Fruit fly (Drosophila melanogaster) whole organism, embryonic: ENCODE results near the gene Pop4.

ENCODE experiments used
- Blimp-1 ChIP-seq: fragments of 200-800 bp; sonication (Bioruptor generic); optimal IDR thresholded peaks from 3 replicates; lab custom pipeline; 2018; ENCODE audit warnings: missing biosample characterization, missing genetic modification characterization, mild to moderate bottlenecking, moderate library complexity, missing genetic modification reagents
- Bteb2 ChIP-seq: fragments of 200-800 bp; sonication (Bioruptor generic); optimal IDR thresholded peaks from 2 replicates; lab custom pipeline; 2016; ENCODE audit warnings: missing biosample characterization, missing genetic modification characterization
- CG10274 ChIP-seq: fragments of 200-800 bp; sonication (Bioruptor generic); optimal IDR thresholded peaks from 3 replicates; lab custom pipeline; 2017; ENCODE audit warnings: missing biosample characterization, mild to moderate bottlenecking, missing genetic modification characterization
- CG10321 ChIP-seq: fragments of 200-800 bp; sonication (Bioruptor generic); IDR thresholded peaks from 2 replicates; pipeline ENCODE4 v1.3.6; 2022; ENCODE audit warnings: missing biosample characterization, missing genetic modification characterization
- CG11504 ChIP-seq: fragments of 200-800 bp; sonication (Bioruptor generic); optimal IDR thresholded peaks from 3 replicates; lab custom pipeline; 2019; ENCODE audit warnings: missing biosample characterization, mild to moderate bottlenecking, missing genetic modification characterization, moderate library complexity
- CG12744 ChIP-seq: fragments of 200-800 bp; sonication (Bioruptor generic); optimal IDR thresholded peaks from 2 replicates; lab custom pipeline; 2016; ENCODE audit warnings: missing biosample characterization, missing genetic modification characterization
- CG1529 ChIP-seq: fragments of 200-800 bp; sonication (Bioruptor generic); optimal IDR thresholded peaks from 3 replicates; lab custom pipeline; 2018; ENCODE audit warnings: missing biosample characterization, missing genetic modification characterization
- CG17829 ChIP-seq: fragments of 200-800 bp; optimal IDR thresholded peaks from 2 replicates; lab custom pipeline; 2019; ENCODE audit warnings: missing biosample characterization, mild to moderate bottlenecking, missing genetic modification characterization, moderate library complexity
- CG2129 ChIP-seq: fragments of 200-800 bp; sonication (Bioruptor generic); IDR thresholded peaks from 2 replicates; pipeline ENCODE4 v1.3.6; 2022; ENCODE audit warnings: missing biosample characterization, missing genetic modification characterization; ENCODE audit not compliant: partially characterized antibody
- CG2199 ChIP-seq: fragments of 200-800 bp; sonication (Bioruptor generic); IDR thresholded peaks from 3 replicates; pipeline ENCODE4 v1.3.6; 2022; ENCODE audit warnings: missing biosample characterization, missing genetic modification characterization
- CG2678 ChIP-seq: fragments of 200-800 bp; sonication (Bioruptor generic); optimal IDR thresholded peaks from 3 replicates; lab custom pipeline; 2019; ENCODE audit warnings: missing biosample characterization, mild to moderate bottlenecking, missing genetic modification characterization, moderate library complexity
- CG32532 ChIP-seq: fragments of 200-800 bp; sonication (Bioruptor generic); IDR thresholded peaks from 2 replicates; pipeline ENCODE4 v1.3.6; 2022; ENCODE audit warnings: missing biosample characterization, missing genetic modification characterization
- CG6791 ChIP-seq: fragments of 200-800 bp; sonication (Bioruptor generic); IDR thresholded peaks from 3 replicates; pipeline ENCODE4 v1.3.6; 2022; ENCODE audit warnings: missing biosample characterization, missing genetic modification characterization; ENCODE audit not compliant: partially characterized antibody
- CG7357 ChIP-seq: fragments of 200-800 bp; sonication (Bioruptor generic); IDR thresholded peaks from 3 replicates; pipeline ENCODE4 v1.3.6; 2022; ENCODE audit warnings: missing biosample characterization, missing genetic modification characterization
- CG7745 ChIP-seq: fragments of 200-800 bp; sonication (Bioruptor generic); optimal IDR thresholded peaks from 2 replicates; lab custom pipeline; 2018; ENCODE audit warnings: missing biosample characterization, mild to moderate bottlenecking, missing genetic modification characterization, moderate library complexity
- CG8290 ChIP-seq, 3 experiments: fragments of 200-800 bp; sonication (Bioruptor generic); optimal IDR thresholded peaks; 2 replicates each; lab custom pipeline; 2016 to 2019; ENCODE audit warnings: missing biosample characterization in 3 of 3, missing genetic modification characterization in 3 of 3, mild to moderate bottlenecking in 2 of 3, moderate library complexity in 1 of 3
- CG9727 ChIP-seq: fragments of 200-800 bp; sonication (Bioruptor generic); optimal IDR thresholded peaks from 3 replicates; lab custom pipeline; 2017; ENCODE audit warnings: missing biosample characterization, mild to moderate bottlenecking, missing genetic modification characterization
- Ets65A ChIP-seq: fragments of 200-800 bp; sonication (Bioruptor generic); peaks from one replicate; lab custom pipeline; 2016; ENCODE audit warnings: missing biosample characterization, missing genetic modification characterization
- H15 ChIP-seq: fragments of 200-800 bp; sonication (Bioruptor generic); IDR thresholded peaks from 3 replicates; pipeline ENCODE4 v1.3.6; 2022; ENCODE audit warnings: missing biosample characterization, missing genetic modification characterization
- NFAT ChIP-seq: fragments of 200-800 bp; sonication (Bioruptor generic); IDR thresholded peaks from 2 replicates; pipeline ENCODE4 v1.3.6; 2022; ENCODE audit warnings: missing biosample characterization, missing genetic modification characterization
- Oli ChIP-seq: fragments of 200-800 bp; sonication (Bioruptor generic); optimal IDR thresholded peaks from 2 replicates; lab custom pipeline; 2018; ENCODE audit warnings: missing biosample characterization, mild to moderate bottlenecking, missing genetic modification characterization, moderate library complexity
- Optix ChIP-seq: fragments of 200-800 bp; sonication (Bioruptor generic); IDR thresholded peaks from 3 replicates; pipeline ENCODE4 v1.3.6; 2022; ENCODE audit warnings: missing biosample characterization, missing genetic modification characterization
- Pdp1 ChIP-seq, 2 experiments: fragments of 200-800 bp; sonication (Bioruptor generic); optimal IDR thresholded peaks; 3 replicates each; lab custom pipeline; 2016; ENCODE audit warnings: missing biosample characterization in 2 of 2, missing genetic modification characterization in 2 of 2, mild to moderate bottlenecking in 1 of 2, moderate library complexity in 1 of 2
- Sry-δ ChIP-seq: fragments of 200-800 bp; sonication (Bioruptor generic); optimal IDR thresholded peaks from 2 replicates; lab custom pipeline; 2016; ENCODE audit warnings: missing biosample characterization, missing genetic modification characterization
- Ssrp ChIP-seq: fragments of 200-800 bp; sonication (Bioruptor generic); optimal IDR thresholded peaks from 2 replicates; lab custom pipeline; 2018; ENCODE audit warnings: missing biosample characterization, mild to moderate bottlenecking, missing genetic modification characterization, moderate library complexity
- Stat92E ChIP-seq, 3 experiments: fragments of >200 bp in 2 of 3; fragments of 200-800 bp in 1 of 3; sonication (Bioruptor generic) in 1 of 3; optimal IDR thresholded peaks; 2 replicates each; lab custom pipeline; 2017 to 2019; ENCODE audit warnings: missing biosample characterization in 3 of 3, missing genetic modification characterization in 3 of 3, mild to moderate bottlenecking in 1 of 3, moderate library complexity in 1 of 3
- corto ChIP-seq: fragments of 200-800 bp; sonication (Bioruptor generic); optimal IDR thresholded peaks from 2 replicates; lab custom pipeline; 2016; ENCODE audit warnings: missing biosample characterization, mild to moderate bottlenecking, missing genetic modification characterization, moderate library complexity
- dpn ChIP-seq, 2 experiments: fragments of 200-800 bp; sonication (Bioruptor generic); optimal IDR thresholded peaks; 3 replicates each; lab custom pipeline; 2016; ENCODE audit warnings: missing biosample characterization in 2 of 2, missing genetic modification characterization in 2 of 2
- dysf ChIP-seq: fragments of 200-800 bp; sonication (Bioruptor generic); IDR thresholded peaks from 3 replicates; pipeline ENCODE4 v1.3.6; 2022; ENCODE audit warnings: missing biosample characterization, missing genetic modification characterization
- ind ChIP-seq: fragments of 200-800 bp; sonication (Bioruptor generic); optimal IDR thresholded peaks from 3 replicates; lab custom pipeline; 2016; ENCODE audit warnings: missing biosample characterization, missing genetic modification characterization
- jing ChIP-seq: fragments of 200-800 bp; sonication (Bioruptor generic); optimal IDR thresholded peaks from 2 replicates; lab custom pipeline; 2018; ENCODE audit warnings: missing biosample characterization, mild to moderate bottlenecking, missing genetic modification characterization
- lilli ChIP-seq: fragments of 200-800 bp; sonication (Bioruptor generic); optimal IDR thresholded peaks from 3 replicates; lab custom pipeline; 2016; ENCODE audit warnings: missing biosample characterization, missing genetic modification characterization
- lmd ChIP-seq: fragments of 200-800 bp; sonication (Bioruptor generic); IDR thresholded peaks from 2 replicates; pipeline ENCODE4 v1.3.6; 2022; ENCODE audit warnings: missing biosample characterization, missing genetic modification characterization
- luna ChIP-seq: fragments of 200-800 bp; sonication (Bioruptor generic); optimal IDR thresholded peaks from 2 replicates; lab custom pipeline; 2016; ENCODE audit warnings: missing biosample characterization, missing genetic modification characterization
- nmo ChIP-seq: fragments of 200-800 bp; sonication (Bioruptor generic); optimal IDR thresholded peaks from 2 replicates; lab custom pipeline; 2018; ENCODE audit warnings: missing biosample characterization, mild to moderate bottlenecking, missing genetic modification characterization, moderate library complexity
- pfk ChIP-seq: fragments of 200-800 bp; sonication (Bioruptor generic); optimal IDR thresholded peaks from 2 replicates; lab custom pipeline; 2018; ENCODE audit warnings: missing biosample characterization, mild to moderate bottlenecking, missing genetic modification characterization, moderate library complexity
- scrt ChIP-seq: fragments of 200-800 bp; sonication (Bioruptor generic); optimal IDR thresholded peaks from 2 replicates; lab custom pipeline; 2018; ENCODE audit warnings: missing biosample characterization, mild to moderate bottlenecking, missing genetic modification characterization, moderate library complexity
- sd ChIP-seq: fragments of 200-800 bp; sonication (Bioruptor generic); optimal IDR thresholded peaks from 3 replicates; lab custom pipeline; 2018; ENCODE audit warnings: missing biosample characterization, mild to moderate bottlenecking, missing genetic modification characterization, moderate library complexity
- tin ChIP-seq: fragments of 200-800 bp; sonication (Bioruptor generic); optimal IDR thresholded peaks from 3 replicates; lab custom pipeline; 2016; ENCODE audit warnings: missing biosample characterization, missing genetic modification characterization
- ttk ChIP-seq: fragments of 200-800 bp; sonication (Bioruptor generic); IDR thresholded peaks from 2 replicates; pipeline ENCODE4 v2.1.2; 2022; ENCODE audit warnings: missing biosample characterization, missing genetic modification characterization
- vfl ChIP-seq: fragments of 200-800 bp; sonication (Bioruptor generic); optimal IDR thresholded peaks from 2 replicates; lab custom pipeline; 2016; ENCODE audit warnings: missing biosample characterization, missing genetic modification characterization
- zfh1 ChIP-seq: fragments of 200-800 bp; sonication (Bioruptor generic); IDR thresholded peaks from 3 replicates; pipeline ENCODE4 v1.3.6; 2022; ENCODE audit warnings: missing biosample characterization, missing genetic modification characterization

Pop4 gene

DNA sequence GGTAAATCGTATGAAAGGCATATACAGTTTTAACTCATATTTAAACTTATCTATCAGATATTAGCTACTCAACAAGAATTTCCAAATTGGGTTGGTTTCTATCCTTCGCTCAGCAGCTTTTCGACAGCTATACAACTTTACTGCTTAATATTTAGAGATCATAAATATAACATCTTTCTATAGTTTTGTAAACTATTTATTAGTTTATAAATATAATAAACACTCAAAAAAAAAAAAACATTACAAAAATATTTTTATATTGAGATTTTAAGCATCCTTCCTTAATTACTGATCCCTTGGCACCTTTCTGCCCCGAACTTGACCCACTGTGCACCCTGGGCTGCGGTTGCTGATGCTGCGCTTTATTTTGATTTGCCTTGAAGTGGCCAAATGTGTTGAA, 25.5 kb downstream of the Pop4 start (continued):
- TF ChIP-seq CG11504 (tag; lab: Kevin White, UChicago) (no peak), lilli (GFP tag; lab: Kevin White, UChicago) (no peak), CG1529 (GFP tag; lab: Kevin White, UChicago) (no peak), zfh1 (GFP tag; lab: Robert Waterston, UW) (no peak), NFAT (GFP tag; lab: Robert Waterston, UW) (no peak), luna (no peak), pfk (GFP tag; lab: Kevin White, UChicago) (no peak), CG10321 (GFP tag; lab: Robert Waterston, UW) (no peak), nmo (GFP tag; lab: Kevin White, UChicago) (peak; percentile 64), CG32532 (GFP tag; lab: Robert Waterston, UW) (no peak), CG9727 (GFP tag; lab: Kevin White, UChicago) (peak; percentile 63), lmd (GFP tag; lab: Robert Waterston, UW) (peak; percentile 7; the same call in 1 of the 2 replicates), CG2678 (tag; lab: Kevin White, UChicago) (peak; percentile 50), Oli (tag; lab: Kevin White, UChicago) (peak; percentile 44), dpn (GFP tag; optimal IDR thresholded peaks at IDR 0.05; lab: Kevin White, UChicago) (no peak), jing (GFP tag; lab: Kevin White, UChicago) (no peak), tin (peak; percentile 39), CG12744 (no peak), ind (GFP tag; lab: Kevin White, UChicago) (peak; percentile 24), corto (GFP tag; lab: Kevin White, UChicago) (no peak), Bteb2 (GFP tag; lab: Kevin White, UChicago) (no peak), Ssrp (tag; lab: Kevin White, UChicago) (peak; percentile 41), vfl (GFP tag; lab: Kevin White, UChicago) (no peak), ttk (GFP tag; lab: Robert Waterston, UW) (no peak), Blimp-1 (GFP tag; lab: Kevin White, UChicago) (peak; percentile 5), Optix (GFP tag; lab: Robert Waterston, UW) (no peak), Sry-δ (GFP tag; lab: Kevin White, UChicago) (no peak), scrt (no peak), CG2129 (GFP tag; lab: Robert Waterston, UW) (no peak)

DNA sequence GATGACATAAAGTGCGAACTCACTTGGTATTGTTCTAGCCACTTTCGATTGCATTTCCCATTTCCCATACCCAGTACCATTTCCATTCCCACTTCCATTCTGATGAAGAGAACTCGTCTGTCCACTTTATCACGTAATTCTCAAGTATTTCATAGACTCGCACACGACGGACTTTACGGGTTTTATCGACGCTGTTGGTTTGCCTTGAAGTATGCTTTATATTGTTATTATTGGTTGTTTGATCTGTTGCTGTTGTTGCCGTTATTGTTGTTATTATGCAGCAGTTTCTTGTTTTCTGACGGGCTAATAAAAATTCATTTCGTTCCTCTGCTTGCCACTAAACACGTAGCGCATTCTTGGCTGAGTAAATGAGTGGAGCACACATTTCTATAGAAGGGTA, 25.9 kb downstream of the Pop4 start:
- TF ChIP-seq CG17829 (tag; lab: Kevin White, UChicago), result no peak
- peak; percentile 83; the same call in 1 of the 3 replicates for TF ChIP-seq CG2199
- no peak for TF ChIP-seq CG7357 (GFP tag; lab: Robert Waterston, UW)
- TF ChIP-seq H15, result 0 out of 3 replicates have a peak, but pooled peaks have one; percentile 12
- TF ChIP-seq Stat92E (GFP tag; optimal IDR thresholded peaks at IDR 0.05; lab: Kevin White, UChicago), result no peak
- TF ChIP-seq Pdp1 (GFP tag; optimal IDR thresholded peaks at IDR 0.05; lab: Kevin White, UChicago), result peak in 1 of 2 experiments; percentile 21
- TF ChIP-seq dysf (GFP tag; lab: Robert Waterston, UW), result no peak
- TF ChIP-seq CG6791 (GFP tag; lab: Robert Waterston, UW), result peak; percentile 62; the same call in 1 of the 3 replicates
- TF ChIP-seq Ets65A (GFP tag; lab: Kevin White, UChicago), result peak; percentile 12
- peak; percentile 91 for TF ChIP-seq CG8290 (GFP tag; optimal IDR thresholded peaks at IDR 0.05; lab: Kevin White, UChicago)
- peak in 1 of 2 experiments; percentile 45 for TF ChIP-seq CG8290 (tag; optimal IDR thresholded peaks at IDR 0.05; lab: Kevin White, UChicago)
- no peak for TF ChIP-seq CG7745 (tag; lab: Kevin White, UChicago)
- peak; percentile 33 for TF ChIP-seq sd (tag; lab: Kevin White, UChicago)
- TF ChIP-seq CG10274 (GFP tag; lab: Kevin White, UChicago), result peak; percentile 13
